Fruit fly (Drosophila melanogaster): Measurements from ENCODE around the gene Dd.

The Dd gene

dm6 chrX:21339476-21339931 lies 15.7 kb upstream of the Dd start, which contains the start of the genes tty and fliI (continued):
- peak; percentile 52; the same call in 1 of the 3 replicates for TF ChIP-seq sr (GFP tag; IDR thresholded peaks at IDR 0.05)
- peak; percentile 75 for TF ChIP-seq her (GFP tag; optimal IDR thresholded peaks at IDR 0.05)
- TF ChIP-seq CG10462 (GFP tag; optimal IDR thresholded peaks at IDR 0.05) = peak; percentile 66
- peak; percentile 53 for TF ChIP-seq CG43689 (GFP tag; IDR thresholded peaks at IDR 0.05)
- peak; percentile 67 for TF ChIP-seq gt (GFP tag; IDR thresholded peaks at IDR 0.05)
- peak; percentile 40 for TF ChIP-seq CG7556 (GFP tag; optimal IDR thresholded peaks at IDR 0.05)
- no peak for TF ChIP-seq Neu2 (GFP tag; optimal IDR thresholded peaks at IDR 0.05; ENCODE audit: borderline replicate concordance)
- 0 out of 4 replicates have a peak, but pooled peaks have one; percentile 24 for TF ChIP-seq Dll (GFP tag; IDR thresholded peaks at IDR 0.05; ENCODE audit: partially characterized antibody)
- peak; percentile 75 for TF ChIP-seq grau (tag; optimal IDR thresholded peaks at IDR 0.05)
- TF ChIP-seq hb (GFP tag; IDR thresholded peaks at IDR 0.05; ENCODE audit: partially characterized antibody) = no peak
- TF ChIP-seq wor (GFP tag; IDR thresholded peaks at IDR 0.05) = peak; percentile 81
- TF ChIP-seq caup (GFP tag; optimal IDR thresholded peaks at IDR 0.05; ENCODE audit: severe bottlenecking) = peak; percentile 79
- peak; percentile 72 for TF ChIP-seq CG12104 (GFP tag; optimal IDR thresholded peaks at IDR 0.05)
- peak; percentile 68 for TF ChIP-seq Oaz (GFP tag; IDR thresholded peaks at IDR 0.05)
- peak; percentile 20; the same call in 1 of the 2 replicates for TF ChIP-seq bbx (GFP tag; IDR thresholded peaks at IDR 0.05; ENCODE audit: partially characterized antibody)
- TF ChIP-seq CG7987 (GFP tag; optimal IDR thresholded peaks at IDR 0.05) = peak; percentile 69
- TF ChIP-seq tx (GFP tag; optimal IDR thresholded peaks at IDR 0.05) = peak; percentile 87
- TF ChIP-seq Trl (optimal IDR thresholded peaks at IDR 0.05) = no peak
- peak; percentile 80 for TF ChIP-seq Trl (GFP tag; optimal IDR thresholded peaks at IDR 0.05)
- peak; percentile 74 for TF ChIP-seq Mes4 (GFP tag; optimal IDR thresholded peaks at IDR 0.05)
- TF ChIP-seq kni (GFP tag; optimal IDR thresholded peaks at IDR 0.05) = no peak
- peak; percentile 34 for TF ChIP-seq CG31388 (GFP tag; optimal IDR thresholded peaks at IDR 0.05)
- TF ChIP-seq fru (optimal IDR thresholded peaks at IDR 0.05) = no peak
- peak; percentile 80 for TF ChIP-seq Sox102F (GFP tag; optimal IDR thresholded peaks at IDR 0.05)
- peak; percentile 91 for TF ChIP-seq lilli (GFP tag; optimal IDR thresholded peaks at IDR 0.05)
- TF ChIP-seq peb (GFP tag; IDR thresholded peaks at IDR 0.05) = peak; percentile 76
- peak; percentile 77 for TF ChIP-seq CG2712 (tag; optimal IDR thresholded peaks at IDR 0.05)
- TF ChIP-seq Meics (GFP tag; optimal IDR thresholded peaks at IDR 0.05) = peak; percentile 83
- peak; percentile 53 for TF ChIP-seq CG10979 (tag; optimal IDR thresholded peaks at IDR 0.05)
- no peak for TF ChIP-seq unc-4 (GFP tag; IDR thresholded peaks at IDR 0.05; ENCODE audit: partially characterized antibody)
- TF ChIP-seq CG17829 (tag; optimal IDR thresholded peaks at IDR 0.05) = peak; percentile 66
- peak; percentile 67; the same call in 1 of the 2 replicates for TF ChIP-seq ham (GFP tag; IDR thresholded peaks at IDR 0.05)
- peak; percentile 92 for TF ChIP-seq CG32532 (GFP tag; IDR thresholded peaks at IDR 0.05)
- peak; percentile 85 for TF ChIP-seq Ada2b (GFP tag; IDR thresholded peaks at IDR 0.05)
- TF ChIP-seq CG8765 (GFP tag; IDR thresholded peaks at IDR 0.05) = peak; percentile 86
- peak; percentile 87 for TF ChIP-seq nmo (GFP tag; optimal IDR thresholded peaks at IDR 0.05)
- TF ChIP-seq Ssrp (tag; optimal IDR thresholded peaks at IDR 0.05) = peak; percentile 65
- peak; percentile 85 for TF ChIP-seq klu (GFP tag; IDR thresholded peaks at IDR 0.05)
- peak; percentile 35 for TF ChIP-seq CTCF (GFP tag; optimal IDR thresholded peaks at IDR 0.05)
- TF ChIP-seq CG10565 (GFP tag; optimal IDR thresholded peaks at IDR 0.05) = peak; percentile 8
- no peak for TF ChIP-seq CG11504 (tag; optimal IDR thresholded peaks at IDR 0.05)
- TF ChIP-seq CG10147 (GFP tag; optimal IDR thresholded peaks at IDR 0.05) = peak; percentile 61
- TF ChIP-seq CG5245 (GFP tag; optimal IDR thresholded peaks at IDR 0.05) = peak; percentile 62
- no peak for TF ChIP-seq zf30C (GFP tag; optimal IDR thresholded peaks at IDR 0.05)
- TF ChIP-seq eve (GFP tag; optimal IDR thresholded peaks at IDR 0.05) = no peak
- peak; percentile 77; the same call in 1 of the 2 replicates for TF ChIP-seq Nf-YA (GFP tag; IDR thresholded peaks at IDR 0.05)
- peak; percentile 47 for TF ChIP-seq Spps (tag; optimal IDR thresholded peaks at IDR 0.05)
- TF ChIP-seq CG12942 (GFP tag; optimal IDR thresholded peaks at IDR 0.05) = peak; percentile 81
- peak; percentile 74 for TF ChIP-seq ssp (GFP tag; IDR thresholded peaks at IDR 0.05)
- TF ChIP-seq Stat92E (GFP tag; optimal IDR thresholded peaks at IDR 0.05) = peak in 1 of 3 experiments; percentile 43
- TF ChIP-seq en (GFP tag; optimal IDR thresholded peaks at IDR 0.05) = peak; percentile 50

Data from whole organism, embryonic.